Fruit fly (Drosophila melanogaster) S2 (cell line): ENCODE data around the gene Esyt2.

Source experiments
- CG8478 ChIP-seq: fragments of >200 bp; optimal IDR thresholded peaks from 2 replicates; lab custom pipeline; 2018
- CTCF ChIP-seq, 2 experiments: fragments of >200 bp; optimal IDR thresholded peaks; 2 replicates each; lab custom pipeline; 2018

Esyt2 gene

DNA sequence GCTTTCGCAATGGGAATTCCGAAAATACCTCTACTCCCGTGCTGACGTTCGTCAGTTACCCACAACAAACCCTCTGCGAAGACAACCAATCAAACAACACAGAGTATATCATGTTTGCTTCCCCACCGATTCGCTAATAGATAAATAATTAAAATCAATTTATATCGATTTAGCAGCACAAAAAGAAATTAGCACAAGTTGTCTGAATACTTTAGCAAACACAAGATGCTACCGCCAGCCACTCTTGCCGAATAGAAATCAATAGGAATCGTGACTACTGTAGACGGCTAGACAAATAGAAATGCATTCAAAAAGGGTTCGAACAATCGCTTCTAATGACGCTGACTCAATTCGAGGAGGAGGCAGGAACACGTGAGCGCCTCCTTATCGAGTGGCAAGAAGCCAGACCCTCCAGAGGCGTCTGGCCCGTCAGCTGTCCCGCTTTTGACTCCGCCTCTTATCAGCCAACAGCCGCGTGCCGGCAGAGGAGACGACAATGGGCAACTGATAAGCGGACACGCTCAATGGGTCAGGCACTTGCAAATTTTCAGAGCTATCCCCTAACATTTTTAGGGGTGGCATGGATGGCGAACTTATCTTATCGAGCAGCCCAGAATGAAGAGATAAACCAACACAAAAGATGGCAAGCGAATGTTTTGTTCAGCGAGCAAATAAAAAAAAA is 23.9 kb downstream of the Esyt2 start:
- no peak for TF ChIP-seq CG8478 (lab: Kevin White, UChicago)
- no peak for TF ChIP-seq CTCF (optimal IDR thresholded peaks at IDR 0.05; lab: Kevin White, UChicago)

DNA sequence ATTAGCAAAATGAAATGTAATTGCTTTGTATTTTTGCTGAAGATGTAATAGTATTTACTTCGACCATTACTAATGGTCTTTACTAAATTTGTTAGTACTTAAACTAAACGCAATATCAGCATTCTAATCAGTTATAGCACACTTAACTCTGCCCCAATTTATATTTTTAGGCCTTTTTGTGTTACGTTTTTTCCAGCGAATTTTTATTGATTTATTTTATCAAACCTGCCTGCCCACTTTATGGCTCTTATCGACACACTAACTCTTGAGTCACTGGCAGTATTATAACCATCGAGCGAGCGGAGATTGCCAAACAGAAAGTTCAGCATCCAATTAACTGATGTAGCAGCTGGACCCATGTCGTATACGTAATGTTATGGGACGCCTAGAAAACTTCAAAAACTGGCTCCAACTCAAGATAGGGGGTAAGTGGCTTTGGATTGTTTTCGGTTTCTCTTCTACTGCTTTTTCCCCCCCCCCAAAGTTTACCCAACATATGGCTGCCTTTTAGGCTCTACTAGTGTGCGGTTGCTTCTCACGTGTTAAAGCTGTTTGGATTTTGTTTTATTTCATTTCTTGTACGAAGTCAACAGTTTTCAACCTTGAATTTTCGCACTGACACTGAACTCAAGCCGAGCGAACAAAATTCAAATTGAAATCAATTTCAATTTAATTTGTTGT is 25.3 kb downstream of the Esyt2 start:
- TF ChIP-seq CG8478 (lab: Kevin White, UChicago) (no peak), CTCF (optimal IDR thresholded peaks at IDR 0.05; lab: Kevin White, UChicago) (no peak)

DNA sequence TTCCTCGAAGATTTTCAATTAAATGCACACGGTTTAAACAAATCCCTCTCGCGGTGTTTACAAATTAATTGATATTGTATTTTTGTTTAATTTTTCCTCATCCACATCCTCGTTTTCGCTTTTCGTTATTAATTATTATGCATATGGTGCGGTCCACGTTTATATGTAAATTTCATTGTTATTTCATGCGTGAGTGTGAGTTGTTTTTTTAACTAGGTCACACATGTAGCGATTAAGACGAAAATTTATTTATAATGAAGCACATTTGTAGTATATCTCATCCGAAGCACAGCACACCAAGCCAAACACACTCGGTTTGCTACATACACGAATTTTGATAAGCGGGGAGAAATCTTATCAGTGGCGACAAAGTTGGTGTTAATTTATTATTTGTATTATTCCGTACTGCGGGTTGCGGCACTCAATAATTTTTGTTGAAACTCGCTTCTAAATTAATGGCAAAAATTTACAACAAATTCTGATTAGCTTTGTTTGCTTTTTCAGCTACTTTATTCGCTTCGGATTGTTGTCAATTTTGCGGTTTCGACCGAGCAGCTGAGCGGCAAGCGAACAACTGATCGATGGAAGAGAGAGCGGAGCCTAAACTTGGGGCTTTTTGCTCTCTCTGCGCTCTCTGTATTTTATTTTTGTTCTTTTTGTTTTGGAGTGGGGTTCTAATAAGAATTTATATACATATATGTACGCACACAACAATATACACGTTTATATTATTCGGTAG is 27.0 kb downstream of the Esyt2 start:
- TF ChIP-seq CG8478 (lab: Kevin White, UChicago): no peak
- no peak for TF ChIP-seq CTCF (optimal IDR thresholded peaks at IDR 0.05; lab: Kevin White, UChicago)

DNA sequence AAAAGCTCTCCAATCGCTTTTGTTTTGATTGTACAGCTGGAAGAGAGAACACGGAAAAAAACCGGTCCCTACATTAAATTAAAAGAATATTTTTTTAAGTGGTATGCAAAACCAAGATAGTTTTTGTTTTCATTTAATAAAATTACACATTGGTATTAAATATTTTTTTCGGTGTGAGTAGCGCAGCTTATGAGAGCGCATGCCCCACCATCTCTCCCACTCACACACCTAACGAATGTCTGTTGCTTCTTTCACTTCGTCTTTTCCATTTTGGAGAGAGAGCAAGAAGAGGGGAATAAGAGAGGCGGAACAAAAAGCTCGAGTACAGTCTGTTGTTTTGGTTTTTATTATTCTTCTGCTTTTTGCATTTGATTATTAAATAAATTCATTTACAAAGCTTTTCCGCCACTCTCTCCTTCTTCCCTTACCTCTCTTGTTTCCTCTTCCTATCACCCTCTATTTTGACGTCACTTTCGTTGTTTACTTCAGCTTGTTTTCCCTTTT is 28.1 kb downstream of the Esyt2 start:
- TF ChIP-seq CG8478 (lab: Kevin White, UChicago) (no peak), CTCF (optimal IDR thresholded peaks at IDR 0.05; lab: Kevin White, UChicago) (no peak)

DNA sequence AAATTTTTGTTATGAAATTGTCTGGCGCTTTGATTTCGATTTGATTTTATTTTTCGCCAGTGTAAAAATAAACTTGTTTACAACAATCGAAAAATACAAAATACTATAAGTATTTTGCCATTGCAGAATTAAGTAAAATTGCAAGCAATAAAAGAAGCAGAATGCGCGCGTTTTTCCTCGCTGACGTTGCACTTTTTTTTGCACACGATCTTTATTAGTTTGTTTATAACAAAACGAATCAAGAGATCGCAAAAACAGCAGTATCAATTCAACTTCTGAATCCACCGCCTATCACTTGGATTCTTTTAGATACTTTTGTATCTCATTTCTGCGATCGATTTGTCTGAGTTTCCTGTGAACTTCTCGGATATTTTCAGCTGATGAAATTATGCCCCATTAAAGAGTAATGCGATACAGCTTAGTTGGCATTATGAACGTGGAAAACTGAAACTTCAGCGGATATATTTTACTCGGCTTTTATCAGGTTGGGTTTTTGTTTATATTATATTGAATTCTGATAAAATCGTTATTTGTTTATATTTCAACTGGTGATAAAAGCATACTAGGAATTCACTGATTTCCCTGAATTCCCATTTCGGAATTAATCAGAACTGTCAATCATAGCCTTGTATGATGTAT is 28.7 kb downstream of the Esyt2 start:
- TF ChIP-seq CTCF (optimal IDR thresholded peaks at IDR 0.05; lab: Kevin White, UChicago): no peak
- TF ChIP-seq CG8478 (lab: Kevin White, UChicago): no peak

DNA sequence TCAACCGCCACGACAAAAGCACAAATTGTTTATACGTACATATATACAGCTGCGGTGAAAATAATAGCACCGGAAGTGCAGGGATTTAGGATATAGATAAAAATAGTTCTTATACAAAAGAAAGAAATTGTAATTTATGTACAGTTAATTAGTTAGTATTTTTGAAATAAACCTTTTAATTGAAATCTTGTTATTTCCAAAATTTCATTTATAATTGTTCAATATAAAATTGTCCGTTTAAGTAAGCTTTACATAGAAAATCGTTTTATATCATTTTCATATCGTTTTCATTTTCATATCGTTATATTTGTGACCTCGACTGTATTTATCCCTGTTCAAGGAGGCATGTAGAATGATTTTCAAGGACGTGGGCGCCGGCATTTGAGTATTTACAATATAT is 29.6 kb downstream of the Esyt2 start:
- TF ChIP-seq CTCF (optimal IDR thresholded peaks at IDR 0.05; lab: Kevin White, UChicago) (no peak), CG8478 (lab: Kevin White, UChicago) (no peak)

DNA sequence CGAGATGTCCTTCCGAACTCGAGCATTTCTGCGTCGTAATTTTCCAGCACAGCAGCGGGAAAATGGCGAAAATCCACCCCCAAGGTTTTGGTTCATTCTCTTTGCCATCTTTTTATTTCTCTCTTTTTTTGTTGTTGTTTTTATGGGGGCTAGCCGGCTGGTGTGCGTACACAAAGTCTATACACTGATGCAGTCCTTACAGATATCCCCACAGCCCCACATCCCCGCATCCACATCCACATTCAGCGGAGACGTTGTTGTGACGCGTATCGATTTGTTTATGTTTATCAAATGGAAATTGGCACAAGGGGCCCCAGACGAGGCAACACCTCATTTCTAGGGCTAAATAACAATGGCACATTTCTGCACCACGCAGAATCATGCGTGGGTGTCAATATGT is 30.6 kb downstream of the Esyt2 start:
- TF ChIP-seq CTCF (optimal IDR thresholded peaks at IDR 0.05; lab: Kevin White, UChicago) (no peak), CG8478 (lab: Kevin White, UChicago) (no peak)

DNA sequence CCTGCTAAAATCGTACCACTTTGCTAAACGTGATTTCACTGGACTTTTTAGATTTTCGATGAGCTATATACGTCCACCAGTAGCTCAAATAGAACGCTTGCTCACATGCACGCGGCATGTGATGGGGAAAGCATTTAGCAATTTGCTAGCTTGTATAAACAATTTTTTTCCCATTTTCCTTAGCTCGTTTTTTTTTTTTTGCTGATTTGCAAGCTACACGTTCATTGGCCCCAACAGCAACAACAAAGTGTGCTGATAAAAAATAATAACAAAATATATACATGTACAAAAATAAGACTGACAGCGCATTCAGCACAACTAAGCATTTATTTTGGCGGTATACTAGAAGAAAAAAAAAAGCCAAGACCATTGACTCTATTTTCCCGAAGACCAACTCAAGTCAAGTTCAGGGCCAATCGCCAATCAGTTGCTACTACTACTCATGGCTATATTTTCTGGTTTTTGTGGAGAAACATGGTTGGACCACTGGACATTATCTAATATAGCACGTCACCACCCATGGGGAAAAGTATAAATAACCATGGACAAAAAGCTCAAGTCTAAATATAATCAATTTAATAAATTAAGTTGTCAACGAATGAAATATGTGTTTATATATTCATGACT is 31.4 kb downstream of the Esyt2 start:
- TF ChIP-seq CTCF (optimal IDR thresholded peaks at IDR 0.05; lab: Kevin White, UChicago) (no peak), CG8478 (lab: Kevin White, UChicago) (no peak)

DNA sequence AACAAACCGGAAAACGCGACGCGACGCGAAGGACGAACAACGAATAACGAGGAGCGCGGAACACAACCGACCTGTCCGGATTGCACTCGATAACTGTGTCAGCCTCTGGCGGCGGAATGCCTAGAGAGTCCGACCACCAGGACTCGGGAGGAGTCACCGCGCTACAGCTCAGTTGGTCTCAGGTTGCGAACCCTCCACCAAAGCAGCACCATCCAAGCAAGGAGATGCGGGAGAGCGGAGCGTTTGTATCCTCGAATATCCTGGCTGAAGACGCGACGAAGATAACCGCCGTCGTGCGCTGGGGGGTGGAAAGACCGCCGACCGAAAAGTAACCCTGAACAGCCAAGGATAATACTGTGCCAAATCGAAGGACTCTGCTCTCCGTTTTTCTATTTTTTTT is 32.8 kb downstream of the Esyt2 start:
- TF ChIP-seq CTCF (optimal IDR thresholded peaks at IDR 0.05; lab: Kevin White, UChicago) (no peak), CG8478 (lab: Kevin White, UChicago) (no peak)

DNA sequence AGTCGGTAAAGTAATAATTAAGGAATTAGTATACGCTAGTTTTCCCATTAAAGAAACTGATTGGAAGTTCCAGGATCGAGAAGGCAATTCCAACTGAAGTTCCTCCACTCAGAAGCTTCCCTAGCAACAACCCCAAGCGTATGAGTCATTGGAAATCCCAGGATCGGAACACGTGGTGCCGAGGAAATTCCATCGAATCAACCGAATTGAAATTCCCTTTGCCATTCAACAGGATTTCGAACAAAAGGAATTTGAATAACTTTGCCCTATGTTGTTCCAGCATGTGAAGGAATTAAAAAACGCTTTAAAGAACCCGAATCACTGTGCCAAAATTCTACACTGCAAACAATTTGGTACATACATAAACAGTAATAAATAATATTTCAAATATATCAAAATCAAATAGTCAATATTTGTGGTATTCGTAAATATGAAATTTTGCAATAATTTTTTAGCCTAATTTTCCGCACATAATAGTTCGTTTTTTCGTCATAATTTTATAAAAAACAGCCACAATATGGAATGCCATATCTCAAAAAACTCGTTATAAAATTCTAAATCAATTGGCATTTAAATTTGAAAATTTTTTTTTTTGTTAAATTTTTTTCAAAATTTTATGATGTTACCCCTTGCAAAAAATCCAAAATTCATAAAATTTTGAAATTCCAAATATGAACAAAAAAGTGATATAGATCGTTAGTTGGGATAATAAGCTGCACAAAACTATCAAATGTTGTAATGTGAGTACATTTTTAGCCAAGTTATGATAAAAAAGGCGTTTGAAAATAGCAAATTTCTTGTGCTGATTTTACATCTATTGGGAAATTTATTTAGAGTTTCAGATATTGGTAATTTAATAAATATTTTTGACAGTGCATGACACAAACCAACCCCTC is 35.8 kb downstream of the Esyt2 start:
- TF ChIP-seq CG8478 (lab: Kevin White, UChicago): no peak
- no peak for TF ChIP-seq CTCF (optimal IDR thresholded peaks at IDR 0.05; lab: Kevin White, UChicago)

DNA sequence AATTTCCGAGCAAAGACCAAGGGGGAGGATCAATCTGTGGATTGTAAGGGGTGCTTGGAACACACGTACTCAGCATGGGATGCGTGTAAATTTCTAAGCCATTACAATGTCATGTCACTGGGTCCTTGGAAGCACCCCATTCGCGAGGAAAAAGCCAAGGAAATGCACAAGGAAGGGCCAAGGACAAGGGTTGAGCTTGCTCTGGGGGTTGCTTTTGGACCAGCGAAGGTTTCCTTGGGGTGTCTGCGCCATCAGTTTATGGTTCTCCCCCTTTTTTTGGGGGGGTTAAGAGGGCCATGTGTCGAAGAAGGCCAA is 36.4 kb downstream of the Esyt2 start:
- TF ChIP-seq CG8478 (lab: Kevin White, UChicago) (no peak), CTCF (optimal IDR thresholded peaks at IDR 0.05; lab: Kevin White, UChicago) (no peak)

DNA sequence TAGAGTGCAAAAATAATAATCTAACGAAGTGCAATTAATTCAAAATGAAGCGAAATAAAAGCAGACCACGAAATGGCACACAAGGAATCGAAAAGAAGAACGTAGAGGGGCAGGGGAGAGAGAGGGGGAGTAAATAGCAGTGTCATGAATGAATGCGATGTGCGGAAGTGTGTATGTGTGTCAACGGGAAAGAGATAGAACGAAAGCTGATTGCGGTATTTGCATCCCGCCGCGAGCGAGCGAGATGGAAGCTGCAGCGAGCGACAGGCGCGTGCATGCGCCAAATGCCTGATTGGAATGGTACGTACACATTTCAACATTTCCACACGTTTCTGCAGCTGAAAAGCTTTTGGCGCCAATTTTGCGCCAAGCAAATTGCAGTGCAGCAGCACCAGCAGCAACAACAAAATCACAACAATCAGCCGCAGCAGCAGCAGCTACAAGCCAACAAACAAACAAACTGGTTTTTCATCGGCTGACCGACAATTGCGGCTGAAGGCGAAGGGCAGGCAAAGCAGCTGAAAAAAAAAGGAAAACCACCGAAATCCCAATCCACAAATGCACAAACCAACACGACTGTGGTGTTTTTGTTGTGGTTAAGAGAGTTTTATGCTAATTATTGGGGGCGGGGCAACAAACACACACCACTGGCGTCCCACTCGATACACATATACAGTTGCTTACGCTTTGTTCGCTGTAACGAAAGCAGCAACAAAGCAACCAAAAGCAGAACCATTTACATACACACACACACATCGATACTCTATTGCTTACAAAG is 37.6 kb downstream of the Esyt2 start:
- TF ChIP-seq CG8478 (lab: Kevin White, UChicago): no peak
- TF ChIP-seq CTCF (optimal IDR thresholded peaks at IDR 0.05; lab: Kevin White, UChicago): no peak

DNA sequence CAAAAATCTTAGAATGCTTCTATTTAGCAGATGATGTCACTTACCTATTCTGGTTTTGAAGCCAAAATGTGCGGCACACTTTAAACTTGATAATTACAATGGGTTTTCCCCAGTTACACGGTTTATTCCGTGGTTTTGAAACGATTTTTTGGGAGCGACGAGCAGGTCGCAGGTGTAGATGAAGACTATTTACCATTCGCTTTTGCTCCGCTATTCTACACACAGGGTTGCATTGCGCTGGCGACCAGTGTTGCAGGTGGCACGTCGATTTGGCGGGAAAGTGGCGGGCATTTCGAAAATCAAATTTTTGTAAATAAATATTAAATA is 38.1 kb downstream of the Esyt2 start, which contains the start of gene REPTOR:
Gene REPTOR, minus strand, starts transcription at position 196 of the 327 bp plus-strand sequence.
- TF ChIP-seq CTCF (optimal IDR thresholded peaks at IDR 0.05; lab: Kevin White, UChicago) (no peak), CG8478 (lab: Kevin White, UChicago) (no peak)
